Worm (Caenorhabditis elegans) whole organism, L3 larva: ENCODE results near the gene fbxa-167.

ENCODE experiments used
- ama-1 ChIP-seq: fragments of 150-350 bp; optimal IDR thresholded peaks from 2 replicates; lab custom pipeline; 2018
- egl-27 ChIP-seq: sonication (generic microtip); optimal IDR thresholded peaks from 4 replicates; lab custom pipeline; 2017; ENCODE audit warnings: missing biosample characterization, missing genetic modification reagents, missing genetic modification characterization
- nfya-1 ChIP-seq: sonication (generic microtip); optimal IDR thresholded peaks from 2 replicates; lab custom pipeline; 2017; ENCODE audit warnings: missing genetic modification characterization, mild to moderate bottlenecking, missing compliant biosample characterization, antibody characterized with exemption, moderate library complexity; ENCODE audit not compliant: insufficient read depth
- nhr-76 ChIP-seq: fragments of 150-350 bp; sonication (generic microtip); optimal IDR thresholded peaks from 5 replicates; lab custom pipeline; 2014; ENCODE audit warnings: missing biosample characterization, missing genetic modification characterization
- skn-1 ChIP-seq: fragments of 150-350 bp; optimal IDR thresholded peaks from 2 replicates; lab custom pipeline; 2014; ENCODE audit warnings: missing biosample characterization, missing genetic modification characterization
- unc-62 ChIP-seq: fragments of 150-350 bp; sonication (generic microtip); optimal IDR thresholded peaks from 4 replicates; lab custom pipeline; 2014; ENCODE audit warnings: missing biosample characterization, missing genetic modification reagents, missing genetic modification characterization

- TF ChIP-seq nhr-76 (tag; lab: Kevin White, UChicago): no peak
- no peak for TF ChIP-seq ama-1 (lab: Kevin White, UChicago)
- TF ChIP-seq skn-1 (tag; lab: Kevin White, UChicago): no peak
- TF ChIP-seq unc-62 (GFP tag; lab: Kevin White, UChicago): no peak
- TF ChIP-seq egl-27 (tag; lab: Kevin White, UChicago): no peak
- no peak for TF ChIP-seq nfya-1 (tag; lab: Kevin White, UChicago)
These were observed 26.8 kb upstream of the fbxa-167 start for ce11 chrII:13614516-13614915.
